Fruit fly (Drosophila melanogaster): ENCODE measurements around the gene Nrx-1.
A peak's percentile ranks its signal among the peaks of the same experiment; 100 is the strongest.

The Nrx-1 gene

DNA sequence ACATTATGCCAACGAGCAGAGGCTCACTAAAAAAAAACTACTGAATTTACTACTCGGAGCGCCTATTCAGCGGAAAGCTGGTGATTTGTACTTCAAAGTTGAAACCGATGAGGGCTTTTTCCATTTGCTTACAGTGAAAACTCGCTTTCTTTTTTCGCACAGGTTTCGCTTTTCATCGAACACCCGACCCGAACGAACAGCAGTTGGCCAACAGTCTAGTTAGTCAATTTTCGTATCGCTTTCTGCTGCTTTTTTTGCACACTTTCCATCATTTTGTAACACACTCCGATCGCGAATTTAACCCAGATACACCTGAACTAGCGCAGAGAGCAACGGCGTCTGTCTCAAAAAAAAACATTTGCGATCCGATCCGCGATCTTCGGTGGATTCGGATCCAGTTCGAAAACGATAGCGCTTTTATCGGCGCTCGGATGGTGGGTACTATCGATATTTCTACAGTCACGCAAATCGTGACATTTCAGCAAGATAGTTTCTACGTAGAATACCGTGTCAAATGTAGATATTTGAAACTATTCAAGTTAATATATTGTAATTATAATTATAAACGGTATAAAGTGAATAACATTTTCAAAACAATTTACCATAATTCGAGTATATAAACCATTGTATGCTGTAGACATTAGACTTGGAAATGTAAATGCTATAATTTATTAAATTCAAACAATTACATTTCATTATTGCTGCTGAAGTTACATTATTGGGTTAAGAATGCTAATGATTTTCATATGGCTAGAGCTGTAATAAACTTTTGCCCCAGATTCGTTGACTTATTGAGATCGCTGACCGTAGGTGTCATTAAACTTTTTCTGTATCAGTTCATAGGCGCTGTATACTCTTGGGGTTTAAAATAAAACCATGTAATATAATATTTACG lies 60.2 kb downstream of the Nrx-1 start, which contains the start of gene CG5346 (continued):
- TF ChIP-seq hth (optimal IDR thresholded peaks at IDR 0.05) = no peak
- TF ChIP-seq Tbp (GFP tag; optimal IDR thresholded peaks at IDR 0.05) = no peak
- TF ChIP-seq gfzf (GFP tag; optimal IDR thresholded peaks at IDR 0.05) = no peak
- no peak for TF ChIP-seq CG4707 (GFP tag; optimal IDR thresholded peaks at IDR 0.05)
- TF ChIP-seq Lpt (GFP tag; optimal IDR thresholded peaks at IDR 0.05) = no peak
- TF ChIP-seq CG13624 (GFP tag; optimal IDR thresholded peaks at IDR 0.05) = no peak
- no peak for TF ChIP-seq Six4 (GFP tag; optimal IDR thresholded peaks at IDR 0.05)
- peak; percentile 91 for TF ChIP-seq Dref (GFP tag; IDR thresholded peaks at IDR 0.05)
- TF ChIP-seq CG31224 (GFP tag; IDR thresholded peaks at IDR 0.05) = no peak
- no peak for TF ChIP-seq pnt (GFP tag; optimal IDR thresholded peaks at IDR 0.05)
- no peak for TF ChIP-seq CG11696 (GFP tag; IDR thresholded peaks at IDR 0.05)
- TF ChIP-seq CG14710 (tag; optimal IDR thresholded peaks at IDR 0.05) = peak; percentile 16
- no peak for TF ChIP-seq HLH3B (GFP tag; IDR thresholded peaks at IDR 0.05)
- TF ChIP-seq HLH4C (GFP tag; IDR thresholded peaks at IDR 0.05; ENCODE audit: partially characterized antibody) = peak; percentile 88
- no peak for TF ChIP-seq CG1233 (GFP tag; optimal IDR thresholded peaks at IDR 0.05)
- TF ChIP-seq E2f1 (GFP tag; IDR thresholded peaks at IDR 0.05) = no peak
- no peak for TF ChIP-seq Optix (GFP tag; IDR thresholded peaks at IDR 0.05)
- no peak for TF ChIP-seq dpn (GFP tag; optimal IDR thresholded peaks at IDR 0.05)
- TF ChIP-seq crc (GFP tag; optimal IDR thresholded peaks at IDR 0.05) = no peak
- no peak for TF ChIP-seq GATAe (GFP tag; conservative IDR thresholded peaks at IDR 0.05)
- TF ChIP-seq lab (GFP tag; optimal IDR thresholded peaks at IDR 0.05) = no peak
- TF ChIP-seq Hmr (GFP tag; optimal IDR thresholded peaks at IDR 0.05) = no peak
- no peak for TF ChIP-seq CG10979 (tag; optimal IDR thresholded peaks at IDR 0.05)
- no peak for TF ChIP-seq emc (GFP tag; optimal IDR thresholded peaks at IDR 0.05)
- TF ChIP-seq CG9727 (GFP tag; optimal IDR thresholded peaks at IDR 0.05) = no peak
- TF ChIP-seq ems (GFP tag; optimal IDR thresholded peaks at IDR 0.05) = no peak
- no peak for TF ChIP-seq B-H2 (GFP tag; optimal IDR thresholded peaks at IDR 0.05)
- no peak for TF ChIP-seq repo (GFP tag; optimal IDR thresholded peaks at IDR 0.05)
- TF ChIP-seq CG10267 (tag; optimal IDR thresholded peaks at IDR 0.05) = no peak
- TF ChIP-seq Hand (GFP tag; optimal IDR thresholded peaks at IDR 0.05) = no peak
- no peak for TF ChIP-seq gce (GFP tag; IDR thresholded peaks at IDR 0.05)
- no peak for TF ChIP-seq Fer1 (GFP tag; optimal IDR thresholded peaks at IDR 0.05)
- no peak for TF ChIP-seq CG34422 (GFP tag; IDR thresholded peaks at IDR 0.05)
- no peak for TF ChIP-seq CG3726 (GFP tag; IDR thresholded peaks at IDR 0.05)
- peak; percentile 67 for TF ChIP-seq stwl (tag; optimal IDR thresholded peaks at IDR 0.05)
- no peak for TF ChIP-seq ap (GFP tag; IDR thresholded peaks at IDR 0.05)
- no peak for TF ChIP-seq ERR (GFP tag; optimal IDR thresholded peaks at IDR 0.05)
- TF ChIP-seq Awh (GFP tag; IDR thresholded peaks at IDR 0.05) = no peak
- peak; percentile 60 for TF ChIP-seq Sry-δ (GFP tag; optimal IDR thresholded peaks at IDR 0.05)
- TF ChIP-seq CG12391 (tag; optimal IDR thresholded peaks at IDR 0.05) = no peak
- no peak for TF ChIP-seq Dfd (GFP tag; optimal IDR thresholded peaks at IDR 0.05)
- no peak for TF ChIP-seq Sox100B (GFP tag; optimal IDR thresholded peaks at IDR 0.05)
- TF ChIP-seq NC2β (GFP tag; optimal IDR thresholded peaks at IDR 0.05) = no peak
- TF ChIP-seq Jarid2 (GFP tag; optimal IDR thresholded peaks at IDR 0.05) = peak; percentile 33
- TF ChIP-seq z (GFP tag; IDR thresholded peaks at IDR 0.05) = no peak
- TF ChIP-seq lmd (GFP tag; IDR thresholded peaks at IDR 0.05) = no peak
- TF ChIP-seq CG6683 (GFP tag; optimal IDR thresholded peaks at IDR 0.05) = no peak
- no peak for TF ChIP-seq CG1832 (GFP tag; optimal IDR thresholded peaks at IDR 0.05)
- TF ChIP-seq CG17912 (GFP tag; optimal IDR thresholded peaks at IDR 0.05) = no peak
- TF ChIP-seq pan (optimal IDR thresholded peaks at IDR 0.05) = no peak
- no peak for TF ChIP-seq pan (GFP tag; optimal IDR thresholded peaks at IDR 0.05 in 1 of 2, IDR thresholded peaks at IDR 0.05 in 1 of 2)

Measured in whole organism, embryonic.